Worm (Caenorhabditis elegans): ENCODE data around the gene dhp-2.

DNA sequence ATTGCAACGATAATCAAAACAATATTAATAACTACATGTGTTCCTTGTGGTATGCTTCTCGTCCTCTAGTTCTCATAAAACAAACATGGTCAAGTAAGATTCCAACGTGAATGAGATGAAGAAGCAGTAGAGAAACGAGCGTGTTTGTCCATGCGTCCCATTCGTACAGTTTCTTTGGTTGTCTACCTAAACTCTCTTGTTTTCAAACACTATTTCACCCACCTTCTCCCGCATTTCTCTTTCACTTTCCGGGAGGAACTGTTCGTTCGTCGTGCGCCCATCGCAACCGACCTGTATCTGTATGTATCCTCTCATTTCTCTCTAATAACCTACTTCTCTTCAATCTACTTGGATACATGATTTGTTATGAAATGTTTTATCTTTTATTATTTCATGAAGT is 29.8 kb downstream of the dhp-2 start:
- TF ChIP-seq unc-62 (GFP tag; optimal IDR thresholded peaks at IDR 0.05) = no peak
- TF ChIP-seq nhr-10 (tag; optimal IDR thresholded peaks at IDR 0.05) = no peak
- TF ChIP-seq nhr-12 (tag; optimal IDR thresholded peaks at IDR 0.05) = no peak
- TF ChIP-seq ceh-82 (tag; optimal IDR thresholded peaks at IDR 0.05) = no peak
- no peak for TF ChIP-seq ama-1 (optimal IDR thresholded peaks at IDR 0.05)

Data from whole organism, L2 larva.